Worm (Caenorhabditis elegans) whole organism, late embryonic: ENCODE measurements around the gene clc-10.

Experiments
- C38D4.7 ChIP-seq: fragments of 200-800 bp; sonication (Bioruptor generic); optimal IDR thresholded peaks from 2 replicates; lab custom pipeline; 2018; ENCODE audit warnings: mild to moderate bottlenecking, missing genetic modification characterization, moderate library complexity, missing compliant biosample characterization
- K02D7.2 ChIP-seq: sonication (generic microtip); optimal IDR thresholded peaks from 2 replicates; lab custom pipeline; 2017; ENCODE audit warnings: mild to moderate bottlenecking, missing genetic modification characterization, missing compliant biosample characterization
- ama-1 ChIP-seq: fragments of 150-350 bp; optimal IDR thresholded peaks from 2 replicates; lab custom pipeline; 2014
- ceh-14 ChIP-seq: sonication (generic microtip); optimal IDR thresholded peaks from 2 replicates; lab custom pipeline; 2016; ENCODE audit warnings: missing genotype, missing genetic modification characterization, missing compliant biosample characterization
- ceh-19 ChIP-seq: fragments of 200-800 bp; sonication (Bioruptor generic); optimal IDR thresholded peaks from 2 replicates; lab custom pipeline; 2018; ENCODE audit warnings: mild to moderate bottlenecking, missing genetic modification characterization, missing compliant biosample characterization
- ceh-22 ChIP-seq: sonication (generic microtip); optimal IDR thresholded peaks from 2 replicates; lab custom pipeline; 2017; ENCODE audit warnings: missing biosample characterization, missing genetic modification characterization
- ceh-24 ChIP-seq: sonication (generic microtip); optimal IDR thresholded peaks from 2 replicates; lab custom pipeline; 2016; ENCODE audit warnings: mild to moderate bottlenecking, missing genetic modification characterization, missing compliant biosample characterization
- ceh-30 ChIP-seq: fragments of 150-350 bp; optimal IDR thresholded peaks from 2 replicates; lab custom pipeline; 2014; ENCODE audit warnings: missing biosample characterization, missing genetic modification characterization
- ceh-31 ChIP-seq: sonication (generic microtip); optimal IDR thresholded peaks from 2 replicates; lab custom pipeline; 2016; ENCODE audit warnings: missing genetic modification characterization, missing compliant biosample characterization
- ceh-45 ChIP-seq: fragments of 200-800 bp; sonication (Bioruptor generic); IDR thresholded peaks from 2 replicates; pipeline ENCODE4 v1.3.6; 2022; ENCODE audit warnings: missing genetic modification reagents, missing genetic modification characterization, missing compliant biosample characterization
- ceh-9 ChIP-seq: sonication (generic microtip); optimal IDR thresholded peaks from 2 replicates; lab custom pipeline; 2016; ENCODE audit warnings: mild to moderate bottlenecking, missing genetic modification characterization, inconsistent platforms, missing compliant biosample characterization
- dve-1 ChIP-seq: sonication (generic microtip); optimal IDR thresholded peaks from 2 replicates; lab custom pipeline; 2017; ENCODE audit warnings: antibody characterized with exemption, mild to moderate bottlenecking, missing genetic modification characterization, missing compliant biosample characterization
- elt-2 ChIP-seq: sonication (generic microtip); optimal IDR thresholded peaks from 2 replicates; lab custom pipeline; 2016; ENCODE audit warnings: missing genetic modification reagents, missing genetic modification characterization, missing compliant biosample characterization
- elt-4 ChIP-seq: sonication (generic microtip); optimal IDR thresholded peaks from 2 replicates; lab custom pipeline; 2016; ENCODE audit warnings: missing genetic modification characterization, missing compliant biosample characterization
- ets-4 ChIP-seq: sonication (generic microtip); optimal IDR thresholded peaks from 2 replicates; lab custom pipeline; 2016; ENCODE audit warnings: missing genetic modification characterization, missing compliant biosample characterization
- hlh-15 ChIP-seq: sonication (generic microtip); optimal IDR thresholded peaks from 2 replicates; lab custom pipeline; 2016; ENCODE audit warnings: missing genetic modification characterization, missing compliant biosample characterization
- hlh-6 ChIP-seq: sonication (generic microtip); optimal IDR thresholded peaks from 2 replicates; lab custom pipeline; 2016; ENCODE audit warnings: missing genotype, missing genetic modification characterization, missing compliant biosample characterization
- lim-6 ChIP-seq: sonication (generic microtip); optimal IDR thresholded peaks from 2 replicates; lab custom pipeline; 2016; ENCODE audit warnings: missing genetic modification characterization, missing compliant biosample characterization
- nfya-1 ChIP-seq: sonication (generic microtip); optimal IDR thresholded peaks from 2 replicates; lab custom pipeline; 2017; ENCODE audit warnings: missing genetic modification characterization, mild to moderate bottlenecking, missing compliant biosample characterization, antibody characterized with exemption, moderate library complexity
- npax-4 ChIP-seq: sonication (generic microtip); optimal IDR thresholded peaks from 2 replicates; lab custom pipeline; 2016; ENCODE audit warnings: missing genetic modification characterization, missing compliant biosample characterization
- odd-2 ChIP-seq: sonication (generic microtip); optimal IDR thresholded peaks from 2 replicates; lab custom pipeline; 2017; ENCODE audit warnings: antibody characterized with exemption, mild to moderate bottlenecking, missing genetic modification characterization, missing compliant biosample characterization
- pag-3 ChIP-seq: sonication (generic microtip); optimal IDR thresholded peaks from 2 replicates; lab custom pipeline; 2016; ENCODE audit warnings: missing compliant biosample characterization, missing genetic modification characterization, borderline replicate concordance
- pat-9 ChIP-seq: fragments of 200-800 bp; sonication (Bioruptor generic); optimal IDR thresholded peaks from 2 replicates; lab custom pipeline; 2018; ENCODE audit warnings: mild to moderate bottlenecking, missing genetic modification characterization, moderate library complexity, missing compliant biosample characterization
- pax-1 ChIP-seq: fragments of 150-350 bp; optimal IDR thresholded peaks from 2 replicates; lab custom pipeline; 2014; ENCODE audit warnings: missing biosample characterization, missing genetic modification characterization
- pha-4 ChIP-seq: fragments of 150-350 bp; optimal IDR thresholded peaks from 2 replicates; lab custom pipeline; 2018; ENCODE audit warnings: missing biosample characterization, missing genetic modification reagents, missing genetic modification characterization
- rnt-1 ChIP-seq: sonication (generic microtip); optimal IDR thresholded peaks from 2 replicates; lab custom pipeline; 2016; ENCODE audit warnings: missing genetic modification characterization, missing compliant biosample characterization
- sdc-2 ChIP-seq: sonication (generic microtip); optimal IDR thresholded peaks from 2 replicates; lab custom pipeline; 2016; ENCODE audit warnings: missing genotype, missing genetic modification characterization, missing compliant biosample characterization
- tbx-2 ChIP-seq: sonication (generic microtip); optimal IDR thresholded peaks from 2 replicates; lab custom pipeline; 2016; ENCODE audit warnings: missing genetic modification characterization, missing compliant biosample characterization
- tbx-7 ChIP-seq: sonication (generic microtip); optimal IDR thresholded peaks from 2 replicates; lab custom pipeline; 2016; ENCODE audit warnings: missing genotype, missing genetic modification characterization, missing compliant biosample characterization
- unc-55 ChIP-seq: sonication (generic microtip); optimal IDR thresholded peaks from 2 replicates; lab custom pipeline; 2017; ENCODE audit warnings: missing biosample characterization, missing genetic modification reagents, missing genetic modification characterization
- zip-5 ChIP-seq: sonication (generic microtip); optimal IDR thresholded peaks from 2 replicates; lab custom pipeline; 2016; ENCODE audit warnings: missing genetic modification characterization, missing compliant biosample characterization
- ztf-16 ChIP-seq: sonication (generic microtip); optimal IDR thresholded peaks from 2 replicates; lab custom pipeline; 2017; ENCODE audit warnings: missing genetic modification characterization, missing compliant biosample characterization

Gene clc-10

ce11 chrIII:6046881-6047280 is 10.0 kb upstream of the clc-10 start, which contains the start of gene tbx-11:
Gene tbx-11 (minus strand): TSS chrIII:6046981.
- TF ChIP-seq ceh-45 (GFP tag; lab: Robert Waterston, UW) (no peak), elt-2 (tag; lab: Kevin White, UChicago) (peak; percentile 57), ama-1 (no peak)

- no peak for TF ChIP-seq ztf-16 (tag; lab: Kevin White, UChicago)
- no peak for TF ChIP-seq ceh-24 (tag; lab: Kevin White, UChicago)
- TF ChIP-seq nfya-1: no peak
- TF ChIP-seq tbx-7 (tag; lab: Kevin White, UChicago): no peak
- TF ChIP-seq ets-4 (tag; lab: Kevin White, UChicago): no peak
- TF ChIP-seq npax-4: no peak
- TF ChIP-seq tbx-2 (tag; lab: Kevin White, UChicago): no peak
- TF ChIP-seq odd-2: no peak
- TF ChIP-seq dve-1: no peak
Measured at ce11 chrIII:6055706-6056105, 1.2 kb upstream of the clc-10 start, which contains the start of gene F40H6.5. Gene F40H6.5 (minus strand): TSS chrIII:6055806.

ce11 chrIII:6056179-6056578 is 691 bp upstream of the clc-10 start:
- TF ChIP-seq hlh-15 (tag; lab: Kevin White, UChicago): no peak
- TF ChIP-seq pag-3 (tag; lab: Kevin White, UChicago): no peak
- TF ChIP-seq hlh-6 (tag; lab: Kevin White, UChicago): no peak
- no peak for TF ChIP-seq rnt-1 (tag; lab: Kevin White, UChicago)
- TF ChIP-seq K02D7.2 (tag; lab: Kevin White, UChicago): no peak
- no peak for TF ChIP-seq ceh-14 (tag; lab: Kevin White, UChicago)
- TF ChIP-seq ceh-30 (tag; lab: Kevin White, UChicago): no peak
- no peak for TF ChIP-seq unc-55 (GFP tag; lab: Kevin White, UChicago)
- TF ChIP-seq nfya-1: no peak
- no peak for TF ChIP-seq sdc-2 (tag; lab: Kevin White, UChicago)
- no peak for TF ChIP-seq ceh-22
- TF ChIP-seq pax-1: no peak
- no peak for TF ChIP-seq pha-4 (tag; lab: Kevin White, UChicago)
- no peak for TF ChIP-seq ceh-9 (tag; lab: Kevin White, UChicago)
- TF ChIP-seq C38D4.7 (GFP tag; lab: Kevin White, UChicago): no peak
- no peak for TF ChIP-seq ztf-16 (tag; lab: Kevin White, UChicago)
- no peak for TF ChIP-seq ets-4 (tag; lab: Kevin White, UChicago)
- no peak for TF ChIP-seq ceh-31 (tag; lab: Kevin White, UChicago)

ce11 chrIII:6067557-6067956 is 10.7 kb downstream of the clc-10 start, which contains the start of gene mapk-15:
Gene mapk-15 (plus strand): TSS chrIII:6067857.
- TF ChIP-seq lim-6 (no peak), elt-4 (tag; lab: Kevin White, UChicago) (no peak), ceh-30 (tag; lab: Kevin White, UChicago) (no peak), pha-4 (tag; lab: Kevin White, UChicago) (no peak), ztf-16 (tag; lab: Kevin White, UChicago) (no peak), ets-4 (tag; lab: Kevin White, UChicago) (no peak), ceh-19 (GFP tag; lab: Kevin White, UChicago) (no peak), pat-9 (no peak)

ce11 chrIII:6072937-6073336 is 16.1 kb downstream of the clc-10 start:
- TF ChIP-seq pax-1 (peak; percentile 72), ceh-31 (tag; lab: Kevin White, UChicago) (no peak), hlh-15 (tag; lab: Kevin White, UChicago) (no peak), zip-5 (tag; lab: Kevin White, UChicago) (no peak), dve-1 (no peak)
